Fruit fly (Drosophila melanogaster): ENCODE results near the gene cpx.

DNA sequence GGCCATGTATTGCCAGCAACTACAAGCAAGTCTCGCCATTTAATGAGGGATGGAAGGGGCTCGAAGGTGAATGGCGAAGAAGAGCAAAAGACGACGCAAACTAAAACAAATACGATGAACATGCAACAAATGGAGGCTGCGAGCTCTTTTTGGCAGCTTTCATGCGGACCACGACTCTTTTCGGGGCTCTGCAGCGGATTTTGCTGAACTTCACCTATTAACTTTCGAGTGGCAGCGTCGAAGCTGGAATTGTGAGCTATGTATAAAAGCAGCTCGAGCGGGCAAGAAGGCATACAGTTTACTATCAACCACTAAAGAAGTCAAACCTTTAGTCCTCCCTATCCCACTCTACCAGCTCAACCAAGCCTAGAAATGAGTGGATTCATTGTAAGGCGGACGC is 25.6 kb upstream of the cpx start, which contains the start of gene TwdlV:
- TF ChIP-seq Hr39 (GFP tag; optimal IDR thresholded peaks at IDR 0.05) (no peak), CG10669 (GFP tag; optimal IDR thresholded peaks at IDR 0.05) (no peak), esn (GFP tag; optimal IDR thresholded peaks at IDR 0.05) (no peak), CG8319 (GFP tag; optimal IDR thresholded peaks at IDR 0.05) (no peak), CG8119 (GFP tag; IDR thresholded peaks at IDR 0.05) (no peak), svp (GFP tag) (no peak), cyc (GFP tag; optimal IDR thresholded peaks at IDR 0.05) (no peak), CG6792 (GFP tag; optimal IDR thresholded peaks at IDR 0.05) (no peak), vri (GFP tag; optimal IDR thresholded peaks at IDR 0.05) (no peak), Lpt (GFP tag; optimal IDR thresholded peaks at IDR 0.05) (no peak)

Data from whole organism, prepupa.